Fruit fly (Drosophila melanogaster): ENCODE results near the gene bark.
A peak's percentile ranks its signal among the peaks of the same experiment; 100 is the strongest.

- TF ChIP-seq Abd-B (GFP tag; optimal IDR thresholded peaks at IDR 0.05) (no peak), h (GFP tag; optimal IDR thresholded peaks at IDR 0.05) (no peak), usp (GFP tag; optimal IDR thresholded peaks at IDR 0.05) (no peak), CG9705 (GFP tag; optimal IDR thresholded peaks at IDR 0.05) (no peak), Rel (GFP tag; optimal IDR thresholded peaks at IDR 0.05) (no peak), Rel (tag; optimal IDR thresholded peaks at IDR 0.05) (peak; percentile 55), CrebA (GFP tag; optimal IDR thresholded peaks at IDR 0.05; ENCODE audit: borderline replicate concordance) (no peak), ey (GFP tag; optimal IDR thresholded peaks at IDR 0.05) (no peak), psq (GFP tag; optimal IDR thresholded peaks at IDR 0.05) (no peak), Vsx2 (GFP tag; optimal IDR thresholded peaks at IDR 0.05; ENCODE audit: partially characterized antibody) (no peak)
Observed at dm6 chr2L:3788150-3788549, 1.2 kb downstream of the bark start.

Measured in whole organism, wandering third instar larva.